Fruit fly (Drosophila melanogaster) Kc167 (cell line): ENCODE data around the gene GstD4.

Experiments used
- Myc ChIP-seq: fragments of >200 bp; optimal IDR thresholded peaks from 2 replicates; lab custom pipeline; 2017; ENCODE audit warnings: missing external identifiers
- h ChIP-seq: fragments of >200 bp; optimal IDR thresholded peaks from 3 replicates; lab custom pipeline; 2018; ENCODE audit warnings: missing external identifiers
- insv ChIP-seq: fragments of >200 bp; optimal IDR thresholded peaks from 3 replicates; lab custom pipeline; 2018; ENCODE audit warnings: missing external identifiers
- psq ChIP-seq: fragments of >200 bp; optimal IDR thresholded peaks from 2 replicates; lab custom pipeline; 2017; ENCODE audit warnings: missing external identifiers
- ttk ChIP-seq: sonication (Bioruptor generic); optimal IDR thresholded peaks from 2 replicates; lab custom pipeline; 2017; ENCODE audit warnings: missing external identifiers

- no peak for TF ChIP-seq psq (lab: Kevin White, UChicago)
- TF ChIP-seq ttk: no peak
- TF ChIP-seq Myc (lab: Kevin White, UChicago): no peak
- TF ChIP-seq h (lab: Kevin White, UChicago): no peak
- no peak for TF ChIP-seq insv (lab: Kevin White, UChicago)
Measured at dm6 chr3R:12370643-12370995, 3.3 kb upstream of the GstD4 start.
